Fruit fly (Drosophila melanogaster): Measurements from ENCODE around the gene Obp73a.

Gene Obp73a

DNA sequence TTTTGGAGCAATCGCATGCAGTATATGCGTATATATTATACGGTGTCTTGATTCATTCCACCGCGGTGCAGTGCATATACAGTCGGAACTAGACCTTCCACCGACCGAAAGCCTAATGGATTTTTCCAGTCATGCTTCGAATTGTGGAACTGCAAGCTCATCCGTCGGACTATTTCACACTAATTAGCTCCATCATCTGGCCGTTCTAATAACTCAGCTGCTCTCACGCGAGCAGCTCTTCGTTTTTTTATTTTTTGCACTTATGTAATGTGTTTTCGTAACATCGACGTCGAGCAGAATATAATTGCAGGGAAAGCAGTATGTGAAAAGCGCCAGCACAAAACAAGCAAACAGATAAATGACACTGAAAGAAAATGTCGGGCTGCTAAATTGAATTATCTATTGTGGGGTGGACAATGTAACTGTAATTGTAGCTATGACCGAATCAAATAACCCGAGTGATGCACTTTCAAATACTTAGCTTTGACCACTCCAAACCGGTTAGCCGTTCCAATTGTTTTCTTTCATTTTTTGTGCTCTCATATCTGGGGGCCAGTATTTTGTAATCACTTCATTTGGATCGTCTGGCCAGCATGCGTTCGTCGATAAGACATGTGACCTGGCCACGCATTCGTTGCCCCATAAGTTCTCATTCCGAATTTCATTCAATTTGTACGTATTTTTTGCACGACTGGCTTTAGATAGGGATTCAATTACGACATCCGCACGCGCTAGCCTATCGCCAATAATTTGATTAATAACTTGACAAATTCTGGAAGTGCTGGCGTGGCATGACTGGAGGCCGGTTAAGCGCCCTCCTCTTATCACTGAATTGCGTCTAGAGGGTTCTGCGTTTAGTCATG, 13.6 kb downstream of the Obp73a start, which contains the start of gene Cpr73D:
Gene Cpr73D (minus strand): TSS at position 156 of the 863 bp plus-strand sequence.
- no peak for TF ChIP-seq pan (optimal IDR thresholded peaks at IDR 0.05)
- TF ChIP-seq dl (GFP tag; optimal IDR thresholded peaks at IDR 0.05; ENCODE audit: insufficient read depth in 1 of 2, partially characterized antibody in 2 of 2) = no peak
- peak; percentile 52 for TF ChIP-seq h (GFP tag; optimal IDR thresholded peaks at IDR 0.05)
- no peak for TF ChIP-seq Jra (GFP tag; optimal IDR thresholded peaks at IDR 0.05)
- TF ChIP-seq Dfd (GFP tag; optimal IDR thresholded peaks at IDR 0.05) = no peak

- TF ChIP-seq Abd-B (GFP tag; optimal IDR thresholded peaks at IDR 0.05) = no peak
- TF ChIP-seq Rel (GFP tag; optimal IDR thresholded peaks at IDR 0.05) = no peak
- peak; percentile 98 for TF ChIP-seq Rel (tag; optimal IDR thresholded peaks at IDR 0.05)
These were observed 14.4 kb downstream of the Obp73a start for dm6 chr3L:16958397-16959080.

dm6 chr3L:16969652-16970109, 25.5 kb downstream of the Obp73a start, which contains the start of gene Exn:
Gene Exn, plus strand, starts transcription at chr3L:16970013.
- TF ChIP-seq Hr78 (GFP tag; optimal IDR thresholded peaks at IDR 0.05) = no peak
- no peak for TF ChIP-seq pan (optimal IDR thresholded peaks at IDR 0.05)
- no peak for TF ChIP-seq Rel (GFP tag; optimal IDR thresholded peaks at IDR 0.05)
- TF ChIP-seq Rel (tag; optimal IDR thresholded peaks at IDR 0.05) = peak; percentile 50
- no peak for TF ChIP-seq tai (GFP tag; optimal IDR thresholded peaks at IDR 0.05)
- TF ChIP-seq dl (GFP tag; optimal IDR thresholded peaks at IDR 0.05; ENCODE audit: insufficient read depth in 1 of 2, partially characterized antibody in 2 of 2) = peak; percentile 65 to 77
- TF ChIP-seq h (GFP tag; optimal IDR thresholded peaks at IDR 0.05) = no peak
- TF ChIP-seq OdsH (GFP tag; optimal IDR thresholded peaks at IDR 0.05) = peak; percentile 23
- peak; percentile 42 for TF ChIP-seq fru (GFP tag; optimal IDR thresholded peaks at IDR 0.05)
- TF ChIP-seq Hnf4 (GFP tag; optimal IDR thresholded peaks at IDR 0.05) = peak; percentile 63
- peak; percentile 84 for TF ChIP-seq Dif (GFP tag; optimal IDR thresholded peaks at IDR 0.05; ENCODE audit: partially characterized antibody)
- peak; percentile 34 for TF ChIP-seq rgr (GFP tag; optimal IDR thresholded peaks at IDR 0.05)
- TF ChIP-seq psq (GFP tag; optimal IDR thresholded peaks at IDR 0.05) = peak; percentile 9
- no peak for TF ChIP-seq Myc (optimal IDR thresholded peaks at IDR 0.05)
- TF ChIP-seq br (GFP tag; optimal IDR thresholded peaks at IDR 0.05) = peak; percentile 70
- no peak for TF ChIP-seq ey (GFP tag; optimal IDR thresholded peaks at IDR 0.05)

DNA sequence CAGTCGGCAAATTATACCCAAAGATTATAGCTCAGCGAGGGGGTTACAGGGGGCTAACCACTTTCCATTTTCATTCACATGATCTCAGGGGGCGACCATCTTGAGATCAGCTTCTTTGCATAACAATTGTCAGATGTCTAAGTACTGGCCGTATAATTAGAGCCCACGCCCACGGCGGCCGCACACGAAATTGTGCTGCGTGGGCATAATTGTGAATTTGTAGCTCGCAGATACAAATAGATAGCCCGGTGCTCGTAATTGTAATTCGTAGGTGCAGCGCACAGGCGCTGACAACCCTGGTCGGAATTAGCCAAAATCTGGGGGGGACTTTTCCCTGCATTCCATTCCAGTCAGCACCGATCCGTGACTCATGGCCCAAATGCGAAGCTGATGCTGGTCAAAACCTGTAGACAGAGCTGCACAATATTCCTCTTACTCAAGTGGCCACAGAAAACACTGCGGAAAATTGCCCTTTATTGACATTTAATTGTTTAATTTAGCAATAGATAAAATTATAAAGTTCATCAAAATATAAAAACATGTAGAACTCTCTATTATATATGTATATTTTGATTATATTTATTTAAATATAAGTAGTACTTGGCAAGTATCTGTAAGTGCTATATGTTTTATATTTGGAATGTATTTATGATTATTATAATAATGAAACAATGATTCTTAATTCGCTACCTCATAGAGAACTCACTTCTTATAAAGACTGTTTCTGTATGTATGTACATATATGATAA, 27.6 kb downstream of the Obp73a start:
- peak in 1 of 2 experiments; percentile 16 for TF ChIP-seq foxo (GFP tag; optimal IDR thresholded peaks at IDR 0.05)
- TF ChIP-seq Hr78 (GFP tag; optimal IDR thresholded peaks at IDR 0.05) = no peak
- TF ChIP-seq dsf (GFP tag; optimal IDR thresholded peaks at IDR 0.05; ENCODE audit: borderline replicate concordance) = no peak
- no peak for TF ChIP-seq Vsx2 (GFP tag; optimal IDR thresholded peaks at IDR 0.05; ENCODE audit: partially characterized antibody)
- TF ChIP-seq Sp1 (GFP tag; optimal IDR thresholded peaks at IDR 0.05) = peak; percentile 17
- peak; percentile 21 for TF ChIP-seq HLH106 (tag; optimal IDR thresholded peaks at IDR 0.05)
- TF ChIP-seq CG32264 (GFP tag; optimal IDR thresholded peaks at IDR 0.05) = no peak

DNA sequence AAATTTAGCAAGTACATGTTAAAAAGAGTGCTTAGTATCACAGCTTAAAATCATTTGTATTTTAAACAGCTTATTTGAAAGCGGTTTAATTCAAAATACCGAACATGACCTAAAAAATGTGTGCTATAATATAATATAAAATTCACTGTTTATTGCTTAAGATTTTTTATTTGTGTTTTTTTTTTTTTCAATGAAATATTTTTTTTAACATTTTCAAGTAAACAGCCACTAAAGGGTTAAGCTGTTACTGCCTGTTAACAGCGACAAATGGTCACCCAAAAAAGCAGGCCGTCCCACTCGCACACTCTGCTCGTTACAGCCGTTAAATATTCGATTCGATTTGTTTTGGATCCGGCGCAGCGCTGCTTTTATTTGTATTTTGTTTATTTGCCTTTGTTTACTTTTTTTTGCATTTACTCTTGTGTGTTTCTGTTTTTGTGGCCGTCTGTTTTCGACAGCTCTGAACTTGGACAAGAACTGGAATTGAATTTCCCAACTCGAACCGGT, 30.5 kb downstream of the Obp73a start:
- TF ChIP-seq HLH106 (tag; optimal IDR thresholded peaks at IDR 0.05) (no peak), br (GFP tag; optimal IDR thresholded peaks at IDR 0.05) (no peak), sage (GFP tag; optimal IDR thresholded peaks at IDR 0.05) (peak; percentile 32), brk (GFP tag; optimal IDR thresholded peaks at IDR 0.05) (peak; percentile 53), dmrt93B (GFP tag; optimal IDR thresholded peaks at IDR 0.05) (peak; percentile 5), Hr78 (GFP tag; optimal IDR thresholded peaks at IDR 0.05) (no peak), Hnf4 (GFP tag; optimal IDR thresholded peaks at IDR 0.05) (peak; percentile 14), Dif (GFP tag; optimal IDR thresholded peaks at IDR 0.05; ENCODE audit: partially characterized antibody) (no peak), sv (GFP tag; optimal IDR thresholded peaks at IDR 0.05) (no peak), h (GFP tag; optimal IDR thresholded peaks at IDR 0.05) (peak; percentile 50), CrebA (GFP tag; optimal IDR thresholded peaks at IDR 0.05; ENCODE audit: borderline replicate concordance) (no peak), lola (GFP tag; optimal IDR thresholded peaks at IDR 0.05) (no peak), jim (GFP tag; optimal IDR thresholded peaks at IDR 0.05) (no peak), psq (GFP tag; optimal IDR thresholded peaks at IDR 0.05) (no peak), GATAd (GFP tag; optimal IDR thresholded peaks at IDR 0.05) (no peak), woc (GFP tag; optimal IDR thresholded peaks at IDR 0.05) (peak; percentile 64), fru (GFP tag; optimal IDR thresholded peaks at IDR 0.05) (peak; percentile 65), pan (optimal IDR thresholded peaks at IDR 0.05) (no peak), Jra (GFP tag; optimal IDR thresholded peaks at IDR 0.05) (no peak), Dfd (GFP tag; optimal IDR thresholded peaks at IDR 0.05) (no peak), usp (GFP tag; optimal IDR thresholded peaks at IDR 0.05) (no peak), N (GFP tag; optimal IDR thresholded peaks at IDR 0.05) (no peak), Sp1 (GFP tag; optimal IDR thresholded peaks at IDR 0.05) (no peak), ey (GFP tag; optimal IDR thresholded peaks at IDR 0.05) (no peak)
